Worm (Caenorhabditis elegans): ENCODE measurements around the gene tsp-21.

Gene tsp-21

ce11 chrX:9984889-9985404, 52.8 kb downstream of the tsp-21 start, which contains the start of gene F19C6.5:
Gene F19C6.5, minus strand, starts transcription at chrX:9984939.
- TF ChIP-seq elt-2 (tag; optimal IDR thresholded peaks at IDR 0.05) (peak; percentile 44), C08G9.2 (tag; optimal IDR thresholded peaks at IDR 0.05) (no peak)

Measured in whole organism, late embryonic.